Fruit fly (Drosophila melanogaster) whole organism: Measurements from ENCODE around the gene Sf3b3.
"Not testable (repeated sequence)": the region's sequence is repeated elsewhere in the genome, so short reads cannot be mapped to it uniquely, and the experiment has no call there.

Experiments
- CG8478 ChIP-seq: fragments of >200 bp; optimal IDR thresholded peaks from 2 replicates; lab custom pipeline; 2018; ENCODE audit warnings: inconsistent platforms
- Dll ChIP-seq: fragments of >200 bp; optimal IDR thresholded peaks from 2 replicates; lab custom pipeline; 2017
- EcR ChIP-seq, 2 experiments: fragments of >200 bp; optimal IDR thresholded peaks; 2 replicates each; lab custom pipeline; 2017; ENCODE audit warnings: missing biosample characterization in 2 of 2, missing genetic modification characterization in 2 of 2, missing genetic modification reagents in 2 of 2
- pan ChIP-seq: fragments of >200 bp; optimal IDR thresholded peaks from 2 replicates; lab custom pipeline; 2017
- psq ChIP-seq: fragments of >200 bp; optimal IDR thresholded peaks from 2 replicates; lab custom pipeline; 2017
- usp ChIP-seq: fragments of >200 bp; optimal IDR thresholded peaks from 2 replicates; lab custom pipeline; 2017; ENCODE audit warnings: missing biosample characterization, missing genetic modification characterization, mixed read lengths

Gene Sf3b3

dm6 chr3L:865096-865495, 31.9 kb upstream of the Sf3b3 start, which contains the start of gene CG12502:
CG12502 (plus strand) TSS chr3L:865396.
- TF ChIP-seq CG8478; pan (lab: Kevin White, UChicago); Dll (lab: Kevin White, UChicago): not testable (repeated sequence)

DNA sequence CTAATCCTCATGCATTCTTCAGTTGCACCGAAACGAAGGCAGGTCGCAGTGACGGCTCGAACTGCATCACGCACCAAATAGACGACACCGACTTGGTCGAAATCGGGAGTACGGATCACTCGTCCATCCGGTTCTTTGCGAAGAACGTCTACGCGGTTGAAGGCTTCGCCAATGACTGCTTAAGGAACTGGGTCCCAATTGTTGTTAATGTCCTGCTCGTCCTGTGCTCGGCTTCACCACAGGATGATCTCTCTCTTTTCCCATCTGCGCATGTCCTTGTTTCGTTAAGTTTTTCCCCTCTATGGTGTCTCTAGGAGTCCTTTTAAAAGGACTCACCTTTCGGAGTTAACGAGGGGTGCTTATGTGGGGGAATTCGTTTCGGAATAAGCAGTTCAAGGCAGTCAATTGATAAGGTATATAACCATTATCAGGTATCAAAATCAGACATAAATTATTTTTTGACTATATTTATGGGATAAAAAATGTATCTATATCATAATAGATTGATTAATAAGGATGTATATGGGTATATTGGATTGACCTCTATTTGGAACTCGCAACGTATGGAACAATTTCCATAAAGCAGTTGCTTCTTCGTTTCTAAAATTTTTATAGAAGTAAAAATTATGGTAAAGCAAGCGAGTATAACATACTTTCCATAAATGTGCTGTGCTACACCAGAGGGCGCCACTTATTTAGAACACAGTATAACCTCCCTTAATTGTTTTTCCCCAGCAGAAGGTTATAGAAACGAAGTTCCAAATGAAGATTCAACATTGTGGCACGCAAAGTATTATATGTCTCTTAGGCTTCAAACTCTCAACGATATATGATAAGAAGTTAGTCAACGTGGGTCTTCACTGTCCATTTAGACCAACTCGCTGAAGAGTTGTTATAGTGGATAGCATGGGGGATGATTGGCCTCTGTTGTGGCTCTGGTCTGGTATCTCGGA, 24.2 kb upstream of the Sf3b3 start, which contains the start of gene dpr20:
TSS of gene dpr20 (minus strand) at position 186 of the 953 bp plus-strand sequence.
- TF ChIP-seq EcR (GFP tag; optimal IDR thresholded peaks at IDR 0.05; lab: Kevin White, UChicago): no peak
- no peak for TF ChIP-seq Dll (lab: Kevin White, UChicago)
- no peak for TF ChIP-seq usp (GFP tag; lab: Kevin White, UChicago)
- no peak for TF ChIP-seq pan (lab: Kevin White, UChicago)
- no peak for TF ChIP-seq psq (lab: Kevin White, UChicago)
- TF ChIP-seq CG8478: no peak

DNA sequence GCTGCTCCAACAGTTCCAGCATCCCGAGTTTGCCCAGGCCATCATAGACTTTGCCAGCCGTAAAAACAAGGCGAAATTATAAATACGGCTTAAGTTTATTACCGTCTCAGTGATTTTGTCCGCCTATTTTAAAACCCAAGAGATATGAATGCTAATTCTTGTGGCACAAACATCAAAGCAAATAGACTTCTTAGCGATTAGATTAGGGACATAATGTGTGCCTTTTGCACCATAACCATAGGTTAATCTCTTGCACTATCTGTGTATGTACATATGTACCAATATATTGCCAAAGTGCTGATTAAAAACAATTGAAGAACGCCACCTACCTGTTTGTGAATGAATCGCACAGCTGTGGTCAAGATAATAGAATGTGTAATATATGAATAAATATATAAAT, 19.1 kb upstream of the Sf3b3 start:
- TF ChIP-seq CG8478: no peak
- TF ChIP-seq psq (lab: Kevin White, UChicago): no peak
- TF ChIP-seq EcR (GFP tag; optimal IDR thresholded peaks at IDR 0.05; lab: Kevin White, UChicago): no peak
- no peak for TF ChIP-seq pan (lab: Kevin White, UChicago)
- no peak for TF ChIP-seq Dll (lab: Kevin White, UChicago)
- TF ChIP-seq usp (GFP tag; lab: Kevin White, UChicago): no peak

DNA sequence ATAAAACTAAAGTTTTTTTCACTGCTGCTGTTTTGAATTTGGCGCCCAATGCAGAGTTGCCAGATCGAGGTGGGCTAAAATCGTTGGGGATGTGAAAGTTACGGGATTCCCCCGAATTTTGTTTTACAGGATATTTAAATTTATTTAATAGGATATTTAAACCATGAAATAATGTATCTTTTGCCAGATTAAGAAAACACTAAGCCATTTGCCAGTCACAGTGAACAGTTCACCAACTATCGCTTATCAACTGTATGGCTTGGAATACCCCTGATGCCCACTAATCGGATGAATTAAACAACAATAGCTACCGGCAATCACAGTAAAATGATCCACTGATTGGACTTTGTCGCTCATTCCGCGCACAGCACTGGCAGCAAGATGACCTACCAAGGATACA, 17.9 kb upstream of the Sf3b3 start, which contains the start of gene Dci:
TSS of gene Dci (plus strand) at position 286 of the 400 bp plus-strand sequence.
- TF ChIP-seq psq (lab: Kevin White, UChicago) (no peak), pan (lab: Kevin White, UChicago) (no peak), usp (GFP tag; lab: Kevin White, UChicago) (no peak), Dll (lab: Kevin White, UChicago) (no peak), EcR (GFP tag; optimal IDR thresholded peaks at IDR 0.05; lab: Kevin White, UChicago) (no peak), CG8478 (no peak)

- no peak for TF ChIP-seq EcR (GFP tag; optimal IDR thresholded peaks at IDR 0.05; lab: Kevin White, UChicago)
- TF ChIP-seq psq (lab: Kevin White, UChicago): no peak
- no peak for TF ChIP-seq CG8478
- TF ChIP-seq Dll (lab: Kevin White, UChicago): no peak
- no peak for TF ChIP-seq usp (GFP tag; lab: Kevin White, UChicago)
- no peak for TF ChIP-seq pan (lab: Kevin White, UChicago)
These were observed 10.4 kb upstream of the Sf3b3 start, which contains the start of gene Cep290 for dm6 chr3L:843626-844025. Cep290 (plus strand) TSS chr3L:843926.

- TF ChIP-seq psq (lab: Kevin White, UChicago): no peak
- no peak for TF ChIP-seq usp (GFP tag; lab: Kevin White, UChicago)
- TF ChIP-seq CG8478: no peak
- TF ChIP-seq pan (lab: Kevin White, UChicago): no peak
- TF ChIP-seq Dll (lab: Kevin White, UChicago): no peak
- no peak for TF ChIP-seq EcR (GFP tag; optimal IDR thresholded peaks at IDR 0.05; lab: Kevin White, UChicago)
These were observed 8.1 kb upstream of the Sf3b3 start, which contains the start of the genes JMJD5 and Gr61a for dm6 chr3L:841260-841659. JMJD5 (minus strand) TSS chr3L:841360. Gr61a (plus strand) TSS chr3L:841451.

DNA sequence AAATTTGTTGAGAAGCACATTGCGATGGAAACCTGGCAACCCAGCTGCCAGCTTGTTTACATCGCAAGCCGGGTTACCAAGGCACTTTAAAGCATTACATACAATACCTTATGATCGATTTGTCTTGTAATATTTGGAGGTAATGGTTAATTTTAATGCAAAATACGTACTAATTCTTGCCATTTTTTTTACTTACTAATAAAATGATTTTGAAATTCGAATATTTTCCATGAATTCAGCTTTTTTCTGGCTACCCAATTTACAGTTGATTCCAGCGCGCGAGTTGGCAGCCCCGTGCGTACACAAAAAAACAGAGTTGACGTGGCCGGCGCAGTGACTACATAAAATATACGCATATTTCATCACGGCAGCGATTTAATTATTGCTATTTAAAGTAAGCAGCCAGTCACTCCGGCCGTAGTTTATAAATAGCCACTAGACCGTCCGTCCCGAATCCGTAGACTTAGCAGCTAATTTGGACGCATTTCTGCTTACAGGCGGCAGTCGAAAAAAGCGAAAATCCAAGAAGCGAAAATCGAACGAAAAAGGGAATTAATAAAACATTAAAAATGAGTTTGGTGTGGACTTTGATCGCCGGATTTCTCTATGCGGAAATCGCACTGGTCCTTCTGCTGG, 4.5 kb upstream of the Sf3b3 start, which contains the start of the genes CG13901 and CG13887:
TSS of gene CG13901 (minus strand) at position 270 of the 636 bp plus-strand sequence.
TSS of gene CG13887 (plus strand) at position 310 of the 636 bp plus-strand sequence.
- TF ChIP-seq psq (lab: Kevin White, UChicago) (no peak), Dll (lab: Kevin White, UChicago) (no peak), pan (lab: Kevin White, UChicago) (no peak), usp (GFP tag; lab: Kevin White, UChicago) (no peak), EcR (GFP tag; optimal IDR thresholded peaks at IDR 0.05; lab: Kevin White, UChicago) (no peak), CG8478 (no peak)

DNA sequence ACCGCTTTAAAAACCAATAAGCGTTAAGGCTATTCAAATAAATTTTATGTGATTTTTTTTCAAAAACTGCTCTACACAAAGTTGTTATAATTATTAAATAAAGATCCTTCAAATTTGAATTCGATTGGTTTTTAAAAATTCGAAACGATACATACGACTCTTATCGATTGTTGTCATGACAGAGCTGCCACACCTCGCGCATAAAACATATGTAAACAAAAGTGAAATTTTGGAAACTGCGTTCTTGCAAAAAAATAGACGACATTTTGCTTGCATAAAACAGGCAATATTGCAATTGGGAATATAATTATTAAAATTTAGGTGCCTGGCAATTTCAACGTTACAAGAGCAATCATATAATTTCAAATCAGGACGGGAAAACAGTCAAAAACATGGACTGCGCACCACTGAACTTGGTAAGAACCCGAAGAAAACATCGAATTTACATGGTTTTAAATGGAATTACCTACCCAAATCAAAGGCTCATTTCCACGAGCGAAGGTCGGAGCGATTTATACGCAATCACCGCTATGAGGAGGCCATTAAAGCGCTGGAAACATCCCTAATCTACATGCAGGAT, 2.4 kb upstream of the Sf3b3 start, which contains the start of gene CG42554:
TSS of gene CG42554 (plus strand) at position 229 of the 580 bp plus-strand sequence.
- no peak for TF ChIP-seq CG8478
- no peak for TF ChIP-seq psq (lab: Kevin White, UChicago)
- TF ChIP-seq Dll (lab: Kevin White, UChicago): no peak
- no peak for TF ChIP-seq pan (lab: Kevin White, UChicago)
- no peak for TF ChIP-seq EcR (GFP tag; optimal IDR thresholded peaks at IDR 0.05; lab: Kevin White, UChicago)
- no peak for TF ChIP-seq usp (GFP tag; lab: Kevin White, UChicago)

DNA sequence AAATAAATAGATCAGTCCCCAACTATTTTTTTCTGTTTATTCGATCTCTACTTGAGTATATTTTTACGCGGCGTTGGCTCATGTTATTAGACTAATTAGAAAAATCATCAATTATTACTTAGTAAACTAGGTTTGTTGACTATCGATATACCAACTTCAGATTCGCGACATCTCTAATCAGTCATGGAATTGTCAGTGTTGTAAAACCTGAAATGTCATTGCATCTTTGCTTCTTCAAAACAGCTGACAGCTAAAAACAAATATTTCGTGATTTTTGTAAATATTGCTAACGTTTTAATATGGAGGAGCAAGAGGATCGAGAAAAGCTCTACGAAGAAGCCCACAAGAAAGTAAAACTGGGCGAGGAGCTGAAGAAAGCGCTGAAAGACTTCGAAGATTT, 693 bp upstream of the Sf3b3 start, which contains the start of gene CG42553:
TSS of gene CG42553 (plus strand) at position 216 of the 400 bp plus-strand sequence.
- TF ChIP-seq Dll (lab: Kevin White, UChicago) (no peak), usp (GFP tag; lab: Kevin White, UChicago) (no peak), psq (lab: Kevin White, UChicago) (no peak), CG8478 (no peak), pan (lab: Kevin White, UChicago) (no peak), EcR (GFP tag; optimal IDR thresholded peaks at IDR 0.05; lab: Kevin White, UChicago) (no peak)

dm6 chr3L:824444-824843, 8.7 kb downstream of the Sf3b3 start:
- no peak for TF ChIP-seq usp (GFP tag; lab: Kevin White, UChicago)
- no peak for TF ChIP-seq pan (lab: Kevin White, UChicago)
- no peak for TF ChIP-seq CG8478
- TF ChIP-seq psq (lab: Kevin White, UChicago): no peak
- TF ChIP-seq Dll (lab: Kevin White, UChicago): no peak
- TF ChIP-seq EcR (GFP tag; optimal IDR thresholded peaks at IDR 0.05; lab: Kevin White, UChicago): no peak
